Fruit fly (Drosophila melanogaster) S2 (cell line): ENCODE results near the gene Ance-3.

Experiments
- CG8478 ChIP-seq: fragments of >200 bp; optimal IDR thresholded peaks from 2 replicates; lab custom pipeline; 2018
- CTCF ChIP-seq, 2 experiments: fragments of >200 bp; optimal IDR thresholded peaks; 2 replicates each; lab custom pipeline; 2018

DNA sequence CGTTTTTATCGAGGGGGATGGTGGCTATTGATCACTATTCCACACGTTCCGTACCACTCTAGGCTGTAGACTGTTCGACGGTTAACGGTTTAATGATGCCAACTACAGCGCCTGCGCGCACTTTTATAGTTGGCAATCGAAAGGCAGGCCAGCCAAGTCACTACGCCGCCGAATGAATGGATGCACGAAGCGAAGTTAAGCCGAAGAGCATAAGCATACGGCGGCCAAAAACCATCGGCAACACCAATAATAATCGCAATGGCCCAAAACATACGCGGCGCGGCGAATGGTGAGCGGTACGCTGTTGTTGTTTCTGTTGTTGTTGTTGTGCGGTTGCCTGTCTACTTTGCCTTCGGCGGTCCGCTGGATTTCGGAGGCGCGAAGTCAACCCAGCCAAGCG lies 8.9 kb downstream of the Ance-3 start, which contains the start of gene Vajk1:
- TF ChIP-seq CG8478 (lab: Kevin White, UChicago) (no peak), CTCF (optimal IDR thresholded peaks at IDR 0.05; lab: Kevin White, UChicago) (no peak)
